Comparison of ENCODE assay signal across 5 worm cellular contexts in the genomic region with DNA sequence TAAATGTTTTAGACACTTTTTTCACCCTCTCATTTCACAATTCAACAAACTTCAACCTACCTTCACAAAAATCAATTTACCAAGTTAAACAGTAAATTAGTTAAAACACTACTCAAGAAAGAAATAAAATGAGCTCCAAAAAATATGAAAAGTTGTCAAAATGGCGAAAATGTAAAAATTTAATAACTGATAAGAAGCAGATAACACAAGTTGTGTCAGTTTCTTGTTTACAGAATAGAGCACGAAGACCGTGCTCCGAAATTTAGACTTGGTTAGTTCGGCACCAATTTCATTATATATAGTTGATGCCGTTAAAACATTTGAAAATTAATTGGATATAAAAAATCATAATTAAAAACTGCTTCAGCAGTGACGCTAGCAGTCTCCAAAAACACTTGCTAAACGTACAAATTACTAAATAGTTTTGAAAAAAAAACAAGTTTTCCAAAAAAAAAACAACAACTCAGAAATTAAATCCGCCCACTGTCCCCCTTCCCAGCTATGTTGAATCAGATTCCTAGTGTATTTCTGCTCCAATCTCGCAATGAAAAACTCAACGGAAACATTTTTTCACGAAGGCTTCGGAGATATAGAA.
A peak's percentile ranks its signal among the peaks of the same experiment; 100 is the strongest.
TF ChIP-seq lines count a peak whose summit lies in the region.

srw-54 (plus strand) TSS at position 545 of the 595 bp plus-strand sequence.

TF ChIP-seq in whole organism, L1 larva, 84 proteins besides CTCF, POLR2A, EP300 and RAD21:
- TF ChIP-seq efl-1 (optimal IDR thresholded peaks at IDR 0.05; lab: Kevin White, UChicago) (no peak), efl-1 (GFP tag; optimal IDR thresholded peaks at IDR 0.05 in 1 of 2; lab: Kevin White, UChicago) (peak in 1 of 2 experiments; percentile 39), nhr-47 (tag; optimal IDR thresholded peaks at IDR 0.05; lab: Kevin White, UChicago) (no peak), pax-3 (tag; optimal IDR thresholded peaks at IDR 0.05; lab: Kevin White, UChicago) (no peak), hpl-2 (GFP tag; optimal IDR thresholded peaks at IDR 0.05; lab: Kevin White, UChicago) (no peak), mep-1 (tag; optimal IDR thresholded peaks at IDR 0.05; lab: Kevin White, UChicago) (no peak), unc-86 (tag; optimal IDR thresholded peaks at IDR 0.05; lab: Kevin White, UChicago) (no peak), elt-2 (tag; optimal IDR thresholded peaks at IDR 0.05; lab: Kevin White, UChicago) (peak; percentile 57), C04F5.9 (tag; optimal IDR thresholded peaks at IDR 0.05; lab: Kevin White, UChicago) (no peak), lin-13 (GFP tag; optimal IDR thresholded peaks at IDR 0.05; lab: Kevin White, UChicago) (no peak)

TF ChIP-seq in whole organism, L2 larva, 48 proteins besides CTCF, POLR2A, EP300 and RAD21:
- TF ChIP-seq nhr-129 (tag; optimal IDR thresholded peaks at IDR 0.05; lab: Kevin White, UChicago) (no peak), fos-1 (tag; optimal IDR thresholded peaks at IDR 0.05; lab: Kevin White, UChicago) (peak; percentile 49)

TF ChIP-seq in whole organism, L3 larva, 47 proteins besides CTCF, POLR2A, EP300 and RAD21:
- TF ChIP-seq ceh-9 (tag; optimal IDR thresholded peaks at IDR 0.05; lab: Kevin White, UChicago) (no peak), elt-2 (tag; optimal IDR thresholded peaks at IDR 0.05; lab: Kevin White, UChicago) (peak; percentile 76), pha-4 (tag; optimal IDR thresholded peaks at IDR 0.05; lab: Kevin White, UChicago) (peak; percentile 66), nhr-12 (tag; optimal IDR thresholded peaks at IDR 0.05; lab: Kevin White, UChicago) (no peak), mdl-1 (tag; optimal IDR thresholded peaks at IDR 0.05; lab: Kevin White, UChicago) (no peak), pqm-1 (tag; optimal IDR thresholded peaks at IDR 0.05; lab: Kevin White, UChicago) (peak; percentile 33), jun-1 (tag; optimal IDR thresholded peaks at IDR 0.05; lab: Kevin White, UChicago) (no peak), nhr-237 (tag; optimal IDR thresholded peaks at IDR 0.05; lab: Kevin White, UChicago) (no peak)

TF ChIP-seq in whole organism, L4 larva, 104 proteins besides CTCF, POLR2A, EP300 and RAD21:
- no peak for TF ChIP-seq vab-7 (GFP tag; IDR thresholded peaks at IDR 0.05; lab: Robert Waterston, UW)
- TF ChIP-seq nhr-6 (tag; optimal IDR thresholded peaks at IDR 0.05; lab: Kevin White, UChicago), result no peak
- TF ChIP-seq dmd-6 (GFP tag; IDR thresholded peaks at IDR 0.05; lab: Robert Waterston, UW), result peak; percentile 38; the same call in 1 of the 2 replicates
- TF ChIP-seq F10B5.3 (tag; optimal IDR thresholded peaks at IDR 0.05; lab: Kevin White, UChicago), result no peak
- TF ChIP-seq ZK337.2 (GFP tag; IDR thresholded peaks at IDR 0.05; lab: Robert Waterston, UW), result no peak
- peak; percentile 59 for TF ChIP-seq nhr-28 (tag; optimal IDR thresholded peaks at IDR 0.05; lab: Kevin White, UChicago)
- TF ChIP-seq dve-1 (tag; optimal IDR thresholded peaks at IDR 0.05; lab: Kevin White, UChicago; ENCODE audit: insufficient read depth), result peak; percentile 23
- no peak for TF ChIP-seq daf-12 (tag; optimal IDR thresholded peaks at IDR 0.05; lab: Kevin White, UChicago)
- TF ChIP-seq daf-16 (GFP tag; optimal IDR thresholded peaks at IDR 0.05; lab: Kevin White, UChicago), result no peak
- TF ChIP-seq daf-16 (tag; optimal IDR thresholded peaks at IDR 0.05; lab: Kevin White, UChicago), result peak; percentile 92
- TF ChIP-seq rbr-2 (tag; optimal IDR thresholded peaks at IDR 0.05; lab: Kevin White, UChicago), result no peak
- no peak for TF ChIP-seq T20F7.1 (GFP tag; optimal IDR thresholded peaks at IDR 0.05; lab: Kevin White, UChicago)
- peak; percentile 29 for TF ChIP-seq pqm-1 (tag; optimal IDR thresholded peaks at IDR 0.05; lab: Kevin White, UChicago)
- TF ChIP-seq nhr-41 (GFP tag; IDR thresholded peaks at IDR 0.05; lab: Robert Waterston, UW), result no peak
- TF ChIP-seq daf-19 (GFP tag; conservative IDR thresholded peaks at IDR 0.05; lab: Robert Waterston, UW), result no peak

TF ChIP-seq in whole organism, young adult, 124 proteins besides CTCF, POLR2A, EP300 and RAD21:
- no peak for TF ChIP-seq ZK185.1 (tag; optimal IDR thresholded peaks at IDR 0.05; lab: Kevin White, UChicago; ENCODE audit: poor library complexity, severe bottlenecking)
- no peak for TF ChIP-seq dox-1 (GFP tag; IDR thresholded peaks at IDR 0.05; lab: Robert Waterston, UW)
- no peak for TF ChIP-seq F57C9.4 (tag; optimal IDR thresholded peaks at IDR 0.05; lab: Kevin White, UChicago)
- TF ChIP-seq bed-1 (GFP tag; IDR thresholded peaks at IDR 0.05; lab: Robert Waterston, UW), result no peak
- peak; percentile 8 for TF ChIP-seq nhr-80 (tag; optimal IDR thresholded peaks at IDR 0.05; lab: Kevin White, UChicago)
- no peak for TF ChIP-seq snpc-3.4 (tag; optimal IDR thresholded peaks at IDR 0.05; lab: Kevin White, UChicago)
- TF ChIP-seq F55B11.4 (tag; optimal IDR thresholded peaks at IDR 0.05; lab: Kevin White, UChicago; ENCODE audit: borderline replicate concordance, insufficient read depth), result no peak
TF ChIP-seq in whole organism, young adult: peak in this region for 1.
